Worm (Caenorhabditis elegans) whole organism, early embryonic: ENCODE measurements around the gene srm-4.

ENCODE experiments used
- B0310.2 ChIP-seq: sonication (generic microtip); optimal IDR thresholded peaks from 2 replicates; lab custom pipeline; 2016; ENCODE audit warnings: mild to moderate bottlenecking, missing genetic modification characterization, missing compliant biosample characterization
- aly-1 ChIP-seq: sonication (generic microtip); optimal IDR thresholded peaks from 2 replicates; lab custom pipeline; 2016; ENCODE audit warnings: missing genetic modification characterization, missing compliant biosample characterization
- ama-1 ChIP-seq: fragments of 150-350 bp; optimal IDR thresholded peaks from 2 replicates; lab custom pipeline; 2014
- ceh-13 ChIP-seq: fragments of 200-800 bp; sonication (Bioruptor generic); optimal IDR thresholded peaks from 2 replicates; lab custom pipeline; 2018; ENCODE audit warnings: mild to moderate bottlenecking, missing genetic modification characterization, missing compliant biosample characterization
- ceh-36 ChIP-seq: sonication (generic microtip); optimal IDR thresholded peaks from 2 replicates; lab custom pipeline; 2016; ENCODE audit warnings: missing genetic modification characterization, inconsistent platforms, missing compliant biosample characterization
- ets-7 ChIP-seq: sonication (generic microtip); optimal IDR thresholded peaks from 2 replicates; lab custom pipeline; 2016; ENCODE audit warnings: missing genotype, missing genetic modification characterization, missing compliant biosample characterization
- flt-1 ChIP-seq: fragments of 200-800 bp; sonication (Bioruptor generic); IDR thresholded peaks from 2 replicates; pipeline ENCODE4 v1.3.6; 2022; ENCODE audit warnings: missing genetic modification characterization, missing compliant biosample characterization
- hmbx-1 ChIP-seq: sonication (generic microtip); optimal IDR thresholded peaks from 2 replicates; lab custom pipeline; 2016; ENCODE audit warnings: mild to moderate bottlenecking, missing genetic modification characterization, missing compliant biosample characterization
- hmg-4 ChIP-seq: fragments of 200-800 bp; sonication (Bioruptor generic); optimal IDR thresholded peaks from 2 replicates; lab custom pipeline; 2018; ENCODE audit warnings: mild to moderate bottlenecking, missing genetic modification characterization, missing compliant biosample characterization
- hnd-1 ChIP-seq: sonication (generic microtip); optimal IDR thresholded peaks from 2 replicates; lab custom pipeline; 2016; ENCODE audit warnings: missing genetic modification characterization, missing compliant biosample characterization
- sea-1 ChIP-seq: fragments of 200-800 bp; sonication (Bioruptor generic); conservative IDR thresholded peaks from 2 replicates; pipeline ENCODE4 v1.3.6; 2022; ENCODE audit warnings: missing genetic modification characterization, missing compliant biosample characterization
- tbx-37 ChIP-seq: fragments of 200-800 bp; sonication (Bioruptor generic); conservative IDR thresholded peaks from 2 replicates; pipeline ENCODE4 v1.3.6; 2022; ENCODE audit warnings: missing genetic modification reagents, missing genetic modification characterization, missing compliant biosample characterization
- tra-4 ChIP-seq: sonication (generic microtip); optimal IDR thresholded peaks from 2 replicates; lab custom pipeline; 2017; ENCODE audit warnings: missing genetic modification characterization, missing compliant biosample characterization

DNA sequence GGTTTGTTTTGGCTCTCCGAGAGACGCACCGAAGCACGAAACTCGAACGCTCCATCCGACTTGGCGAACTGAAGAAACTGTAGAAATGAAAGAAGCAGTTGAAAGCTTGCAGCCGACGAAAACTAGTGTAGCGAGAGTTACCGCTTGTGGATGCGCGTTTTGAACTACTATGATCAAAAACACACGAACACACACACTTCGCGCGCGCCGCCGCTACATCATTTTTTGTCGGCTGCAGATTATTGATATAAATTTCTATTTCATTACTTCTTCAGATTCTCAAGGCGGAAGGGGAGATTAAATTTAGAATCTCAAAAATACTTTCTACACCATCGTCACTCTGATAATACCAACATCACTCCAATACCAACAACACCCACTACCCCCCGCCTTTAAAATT, 28.8 kb downstream of the srm-4 start:
- TF ChIP-seq ama-1 (lab: Kevin White, UChicago) (no peak), hmbx-1 (tag; lab: Kevin White, UChicago) (no peak), ceh-13 (GFP tag; lab: Kevin White, UChicago) (no peak), hnd-1 (tag; lab: Kevin White, UChicago) (no peak), ceh-36 (tag; lab: Kevin White, UChicago) (no peak), flt-1 (GFP tag; lab: Robert Waterston, UW) (no peak), B0310.2 (tag; lab: Kevin White, UChicago) (no peak), aly-1 (tag; lab: Kevin White, UChicago) (no peak), tra-4 (tag; lab: Kevin White, UChicago) (no peak), sea-1 (GFP tag; lab: Robert Waterston, UW) (no peak), tbx-37 (GFP tag; lab: Robert Waterston, UW) (no peak), ets-7 (tag; lab: Kevin White, UChicago) (no peak), hmg-4 (GFP tag; lab: Kevin White, UChicago) (no peak)
